Fruit fly (Drosophila melanogaster) whole organism, embryonic: ENCODE data around the gene Cyp4ac1.

Source experiments
- CG1024 ChIP-seq: fragments of 200-800 bp; sonication (Bioruptor generic); IDR thresholded peaks from 2 replicates; pipeline ENCODE4 v1.3.6; 2022; ENCODE audit warnings: missing biosample characterization, missing genetic modification characterization
- CG10274 ChIP-seq: fragments of 200-800 bp; sonication (Bioruptor generic); optimal IDR thresholded peaks from 3 replicates; lab custom pipeline; 2017; ENCODE audit warnings: missing biosample characterization, mild to moderate bottlenecking, missing genetic modification characterization
- CG11247 ChIP-seq: fragments of 200-800 bp; sonication (Bioruptor generic); IDR thresholded peaks from 2 replicates; pipeline ENCODE4 v1.3.6; 2022; ENCODE audit warnings: missing biosample characterization, missing genetic modification characterization
- CG11695 ChIP-seq: fragments of 200-800 bp; sonication (Bioruptor generic); IDR thresholded peaks from 3 replicates; pipeline ENCODE4 v1.3.6; 2022; ENCODE audit warnings: missing biosample characterization, missing genetic modification characterization
- CG14710 ChIP-seq: fragments of 200-800 bp; sonication (Bioruptor generic); optimal IDR thresholded peaks from 3 replicates; lab custom pipeline; 2019; ENCODE audit warnings: missing biosample characterization, mild to moderate bottlenecking, missing genetic modification characterization, moderate library complexity
- CG1529 ChIP-seq: fragments of 200-800 bp; sonication (Bioruptor generic); optimal IDR thresholded peaks from 3 replicates; lab custom pipeline; 2018; ENCODE audit warnings: missing biosample characterization, missing genetic modification characterization
- CG2129 ChIP-seq: fragments of 200-800 bp; sonication (Bioruptor generic); IDR thresholded peaks from 2 replicates; pipeline ENCODE4 v1.3.6; 2022; ENCODE audit warnings: missing biosample characterization, missing genetic modification characterization; ENCODE audit not compliant: partially characterized antibody
- CG2199 ChIP-seq: fragments of 200-800 bp; sonication (Bioruptor generic); IDR thresholded peaks from 3 replicates; pipeline ENCODE4 v1.3.6; 2022; ENCODE audit warnings: missing biosample characterization, missing genetic modification characterization
- CG2678 ChIP-seq: fragments of 200-800 bp; sonication (Bioruptor generic); optimal IDR thresholded peaks from 3 replicates; lab custom pipeline; 2019; ENCODE audit warnings: missing biosample characterization, mild to moderate bottlenecking, missing genetic modification characterization, moderate library complexity
- CG2712 ChIP-seq: fragments of 200-800 bp; optimal IDR thresholded peaks from 3 replicates; lab custom pipeline; 2019; ENCODE audit warnings: missing biosample characterization, mild to moderate bottlenecking, missing genetic modification characterization, moderate library complexity
- CG33557 ChIP-seq: fragments of 200-800 bp; sonication (Bioruptor generic); optimal IDR thresholded peaks from 2 replicates; lab custom pipeline; 2019; ENCODE audit warnings: missing biosample characterization, mild to moderate bottlenecking, missing genetic modification characterization, moderate library complexity
- CG34224 ChIP-seq: fragments of 200-800 bp; sonication (Bioruptor generic); IDR thresholded peaks from 3 replicates; pipeline ENCODE4 v1.3.6; 2022; ENCODE audit warnings: missing biosample characterization, missing genetic modification characterization; ENCODE audit not compliant: partially characterized antibody
- CG5180 ChIP-seq: fragments of 200-800 bp; sonication (Bioruptor generic); optimal IDR thresholded peaks from 3 replicates; lab custom pipeline; 2017; ENCODE audit warnings: missing biosample characterization, missing genetic modification characterization, mild to moderate bottlenecking, moderate library complexity, missing genetic modification reagents
- CG6254 ChIP-seq: fragments of 200-800 bp; sonication (Bioruptor generic); optimal IDR thresholded peaks from 3 replicates; lab custom pipeline; 2017; ENCODE audit warnings: mild to moderate bottlenecking, missing biosample characterization, missing genetic modification reagents, missing genetic modification characterization
- CG6854 ChIP-seq: fragments of 200-800 bp; sonication (Bioruptor generic); optimal IDR thresholded peaks from 3 replicates; lab custom pipeline; 2017; ENCODE audit warnings: missing biosample characterization, mild to moderate bottlenecking, missing genetic modification characterization
- CG7357 ChIP-seq: fragments of 200-800 bp; sonication (Bioruptor generic); IDR thresholded peaks from 3 replicates; pipeline ENCODE4 v1.3.6; 2022; ENCODE audit warnings: missing biosample characterization, missing genetic modification characterization
- Dbx ChIP-seq: fragments of 200-800 bp; sonication (Bioruptor generic); IDR thresholded peaks from 3 replicates; pipeline ENCODE4 v1.3.6; 2022; ENCODE audit warnings: missing biosample characterization, missing genetic modification characterization
- Dip3 ChIP-seq: fragments of 200-800 bp; sonication (Bioruptor generic); optimal IDR thresholded peaks from 3 replicates; lab custom pipeline; 2016; ENCODE audit warnings: missing biosample characterization, missing genetic modification characterization
- Doc2 ChIP-seq: fragments of 200-800 bp; sonication (Bioruptor generic); IDR thresholded peaks from 2 replicates; pipeline ENCODE4 v1.3.6; 2022; ENCODE audit warnings: missing biosample characterization, missing genetic modification characterization
- Drgx ChIP-seq: fragments of 200-800 bp; sonication (Bioruptor generic); IDR thresholded peaks from 2 replicates; pipeline ENCODE4 v1.3.6; 2022; ENCODE audit warnings: missing biosample characterization, missing genetic modification characterization
- E2f2 ChIP-seq: fragments of 200-800 bp; sonication (Bioruptor generic); IDR thresholded peaks from 2 replicates; pipeline ENCODE4 v1.3.6; 2022; ENCODE audit warnings: missing biosample characterization, missing genetic modification characterization
- Elba2 ChIP-seq: fragments of 200-800 bp; sonication (Bioruptor generic); optimal IDR thresholded peaks from 3 replicates; lab custom pipeline; 2016; ENCODE audit warnings: missing biosample characterization, missing genetic modification characterization
- Gsc ChIP-seq: fragments of 200-800 bp; sonication (Bioruptor generic); IDR thresholded peaks from 2 replicates; pipeline ENCODE4 v1.3.6; 2022; ENCODE audit warnings: missing biosample characterization, missing genetic modification characterization
- Hr3 ChIP-seq: fragments of 200-800 bp; sonication (Bioruptor generic); optimal IDR thresholded peaks from 3 replicates; lab custom pipeline; 2016; ENCODE audit warnings: missing biosample characterization, missing genetic modification characterization
- Nf-YA ChIP-seq: fragments of 200-800 bp; sonication (Bioruptor generic); IDR thresholded peaks from 2 replicates; pipeline ENCODE4 v1.3.6; 2022; ENCODE audit warnings: missing biosample characterization, missing genetic modification characterization
- Nf-YC ChIP-seq: fragments of 200-800 bp; optimal IDR thresholded peaks from 3 replicates; lab custom pipeline; 2019; ENCODE audit warnings: missing biosample characterization, mild to moderate bottlenecking, missing genetic modification characterization, moderate library complexity
- Oaz ChIP-seq: fragments of 200-800 bp; sonication (Bioruptor generic); IDR thresholded peaks from 2 replicates; pipeline ENCODE4 v1.3.6; 2022; ENCODE audit warnings: missing biosample characterization, missing genetic modification characterization
- Poxn ChIP-seq: fragments of 200-800 bp; sonication (Bioruptor generic); IDR thresholded peaks from 2 replicates; pipeline ENCODE4 v1.3.6; 2022; ENCODE audit warnings: missing biosample characterization, missing genetic modification characterization
- Ptx1 ChIP-seq: fragments of 200-800 bp; sonication (Bioruptor generic); IDR thresholded peaks from 2 replicates; pipeline ENCODE4 v1.3.6; 2022; ENCODE audit warnings: missing biosample characterization, missing genetic modification characterization
- Ravus ChIP-seq: fragments of 200-800 bp; sonication (Bioruptor generic); IDR thresholded peaks from 2 replicates; pipeline ENCODE4 v1.3.6; 2022; ENCODE audit warnings: missing biosample characterization, missing genetic modification characterization
- cato ChIP-seq: fragments of 200-800 bp; sonication (Bioruptor generic); optimal IDR thresholded peaks from 2 replicates; lab custom pipeline; 2016; ENCODE audit warnings: missing biosample characterization, missing genetic modification characterization, borderline replicate concordance
- chm ChIP-seq: fragments of 200-800 bp; sonication (Bioruptor generic); IDR thresholded peaks from 2 replicates; pipeline ENCODE4 v1.3.6; 2022; ENCODE audit warnings: missing biosample characterization, missing genetic modification characterization
- dimm ChIP-seq: fragments of 200-800 bp; sonication (Bioruptor generic); IDR thresholded peaks from 2 replicates; pipeline ENCODE4 v1.3.6; 2022; ENCODE audit warnings: missing biosample characterization, missing genetic modification characterization
- dmrt11E ChIP-seq: fragments of 200-800 bp; sonication (Bioruptor generic); optimal IDR thresholded peaks from 3 replicates; lab custom pipeline; 2018; ENCODE audit warnings: missing biosample characterization, mild to moderate bottlenecking, missing genetic modification characterization, moderate library complexity
- ems ChIP-seq: fragments of 200-800 bp; sonication (Bioruptor generic); optimal IDR thresholded peaks from 3 replicates; lab custom pipeline; 2016; ENCODE audit warnings: missing biosample characterization, missing genetic modification characterization
- fd3F ChIP-seq: fragments of 200-800 bp; sonication (Bioruptor generic); optimal IDR thresholded peaks from 2 replicates; lab custom pipeline; 2018; ENCODE audit warnings: missing biosample characterization, mild to moderate bottlenecking, missing genetic modification characterization, moderate library complexity
- gce ChIP-seq: fragments of 200-800 bp; sonication (Bioruptor generic); IDR thresholded peaks from 3 replicates; pipeline ENCODE4 v1.3.6; 2022; ENCODE audit warnings: missing biosample characterization, missing genetic modification characterization
- grau ChIP-seq: fragments of 200-800 bp; optimal IDR thresholded peaks from 3 replicates; lab custom pipeline; 2019; ENCODE audit warnings: missing biosample characterization, mild to moderate bottlenecking, missing genetic modification characterization, moderate library complexity
- hth ChIP-seq: fragments of >200 bp; optimal IDR thresholded peaks from 2 replicates; lab custom pipeline; 2017; ENCODE audit warnings: inconsistent platforms
- insv ChIP-seq, 2 experiments: fragments of 200-800 bp; sonication (Bioruptor generic); optimal IDR thresholded peaks; 3 replicates each; lab custom pipeline; 2016 to 2018; ENCODE audit warnings: missing biosample characterization in 2 of 2, missing genetic modification characterization in 2 of 2
- lilli ChIP-seq: fragments of 200-800 bp; sonication (Bioruptor generic); optimal IDR thresholded peaks from 3 replicates; lab custom pipeline; 2016; ENCODE audit warnings: missing biosample characterization, missing genetic modification characterization
- onecut ChIP-seq: fragments of 200-800 bp; sonication (Bioruptor generic); IDR thresholded peaks from 2 replicates; pipeline ENCODE4 v1.3.6; 2022; ENCODE audit warnings: missing biosample characterization, missing genetic modification characterization
- prd ChIP-seq, 3 experiments: fragments of >200 bp in 2 of 3; fragments of 200-800 bp in 1 of 3; sonication (Bioruptor generic) in 1 of 3; optimal IDR thresholded peaks in 2 of 3; IDR thresholded peaks in 1 of 3; 2 replicates in 2 of 3; 3 replicates in 1 of 3; pipeline versions ENCODE4 v1.3.6 to Lab custom; 2017 to 2022; ENCODE audit warnings: missing biosample characterization in 1 of 3, missing genetic modification characterization in 1 of 3
- rib ChIP-seq: fragments of 200-800 bp; sonication (Bioruptor generic); IDR thresholded peaks from 2 replicates; pipeline ENCODE4 v1.3.6; 2022; ENCODE audit warnings: missing biosample characterization, missing genetic modification characterization
- sens ChIP-seq: fragments of 200-800 bp; sonication (Bioruptor generic); peaks from one replicate; lab custom pipeline; 2016; ENCODE audit warnings: missing biosample characterization, missing genetic modification characterization
- shn ChIP-seq: fragments of 200-800 bp; sonication (Bioruptor generic); optimal IDR thresholded peaks from 3 replicates; lab custom pipeline; 2016; ENCODE audit warnings: missing biosample characterization, missing genetic modification characterization
- sob ChIP-seq: fragments of 200-800 bp; sonication (Bioruptor generic); IDR thresholded peaks from 2 replicates; pipeline ENCODE4 v1.3.6; 2022; ENCODE audit warnings: missing biosample characterization, missing genetic modification characterization
- tup ChIP-seq: fragments of 200-800 bp; sonication (Bioruptor generic); optimal IDR thresholded peaks from 2 replicates; lab custom pipeline; 2016; ENCODE audit warnings: missing biosample characterization, mild to moderate bottlenecking, missing genetic modification characterization, moderate library complexity
- wdn ChIP-seq: fragments of 200-800 bp; sonication (Bioruptor generic); IDR thresholded peaks from 2 replicates; pipeline ENCODE4 v1.3.6; 2022; ENCODE audit warnings: missing biosample characterization, missing genetic modification characterization

Cyp4ac1 gene

dm6 chr2L:5260267-5260666 lies 3.5 kb upstream of the Cyp4ac1 start (continued):
- TF ChIP-seq E2f2 (no peak), Hr3 (GFP tag; lab: Kevin White, UChicago) (no peak), hth (no peak)

dm6 chr2L:5261223-5261984 lies 2.4 kb upstream of the Cyp4ac1 start:
- TF ChIP-seq shn (no peak), Drgx (GFP tag; lab: Robert Waterston, UW) (peak; percentile 87), rib (no peak), Ravus (GFP tag; lab: Robert Waterston, UW) (no peak), CG2712 (tag; lab: Kevin White, UChicago) (peak; percentile 65), CG6854 (no peak), Poxn (no peak), Dbx (GFP tag; lab: Robert Waterston, UW) (no peak), tup (GFP tag; lab: Kevin White, UChicago) (no peak), gce (GFP tag; lab: Robert Waterston, UW) (no peak), ems (GFP tag; lab: Kevin White, UChicago) (no peak), Nf-YC (tag; lab: Kevin White, UChicago) (no peak), lilli (GFP tag; lab: Kevin White, UChicago) (peak; percentile 18), CG7357 (GFP tag; lab: Robert Waterston, UW) (no peak), Doc2 (GFP tag; lab: Robert Waterston, UW) (no peak), insv (GFP tag; optimal IDR thresholded peaks at IDR 0.05; lab: Kevin White, UChicago) (no peak), Nf-YA (GFP tag; lab: Robert Waterston, UW) (no peak), CG2678 (tag; lab: Kevin White, UChicago) (peak; percentile 52), CG1024 (GFP tag; lab: Robert Waterston, UW) (no peak), Elba2 (GFP tag; lab: Kevin White, UChicago) (no peak), CG10274 (GFP tag; lab: Kevin White, UChicago) (no peak), sob (GFP tag; lab: Robert Waterston, UW) (0 out of 2 replicates have a peak, but pooled peaks have one; percentile 18), Oaz (GFP tag; lab: Robert Waterston, UW) (no peak), prd (optimal IDR thresholded peaks at IDR 0.05; lab: Kevin White, UChicago) (no peak), prd (GFP tag; IDR thresholded peaks at IDR 0.05; lab: Robert Waterston, UW) (no peak), Gsc (GFP tag; lab: Robert Waterston, UW) (no peak), Ptx1 (GFP tag; lab: Robert Waterston, UW) (peak; percentile 50), CG11247 (GFP tag; lab: Robert Waterston, UW) (no peak), CG5180 (GFP tag; lab: Kevin White, UChicago) (no peak), CG11695 (GFP tag; lab: Robert Waterston, UW) (no peak), sens (GFP tag; lab: Kevin White, UChicago) (peak; percentile 81), CG6254 (peak; percentile 30), CG14710 (tag; lab: Kevin White, UChicago) (peak; percentile 49), dimm (GFP tag; lab: Robert Waterston, UW) (no peak), dmrt11E (tag; lab: Kevin White, UChicago) (peak; percentile 74), CG1529 (no peak), CG34224 (no peak), CG33557 (GFP tag; lab: Kevin White, UChicago) (no peak), wdn (GFP tag; lab: Robert Waterston, UW) (no peak), cato (GFP tag; lab: Kevin White, UChicago) (no peak), Dip3 (GFP tag; lab: Kevin White, UChicago) (no peak), chm (no peak), fd3F (no peak), CG2199 (GFP tag; lab: Robert Waterston, UW) (0 out of 3 replicates have a peak, but pooled peaks have one; percentile 23), CG2129 (GFP tag; lab: Robert Waterston, UW) (no peak), grau (peak; percentile 42), onecut (GFP tag; lab: Robert Waterston, UW) (no peak)
